Fruit fly (Drosophila melanogaster): Measurements from ENCODE around the gene CG3708.

- TF ChIP-seq ttk (optimal IDR thresholded peaks at IDR 0.05) (no peak), Myc (optimal IDR thresholded peaks at IDR 0.05) (no peak)
These were observed 35.7 kb downstream of the CG3708 start, which contains the start of gene CG11663 for dm6 chrX:894182-894581.
